Fruit fly (Drosophila melanogaster): Measurements from ENCODE around the gene Bcs1.

The Bcs1 gene

dm6 chr2L:10237725-10238446 lies 15.4 kb downstream of the Bcs1 start, which contains the start of gene mthl15:
TSS of gene mthl15 (minus strand) at chr2L:10238317.
- TF ChIP-seq CG14655 (GFP tag; optimal IDR thresholded peaks at IDR 0.05), result no peak
- no peak for TF ChIP-seq Pif1B (GFP tag; optimal IDR thresholded peaks at IDR 0.05)
- TF ChIP-seq CG9948 (tag; optimal IDR thresholded peaks at IDR 0.05), result no peak
- TF ChIP-seq EcR (GFP tag; optimal IDR thresholded peaks at IDR 0.05), result no peak
- TF ChIP-seq CG12605 (GFP tag; IDR thresholded peaks at IDR 0.05), result no peak
- TF ChIP-seq CG8301 (tag; optimal IDR thresholded peaks at IDR 0.05), result no peak
- no peak for TF ChIP-seq fd96Ca (GFP tag; IDR thresholded peaks at IDR 0.05)
- TF ChIP-seq CG4496 (GFP tag; IDR thresholded peaks at IDR 0.05), result no peak
- TF ChIP-seq CG8159 (tag; optimal IDR thresholded peaks at IDR 0.05), result no peak
- TF ChIP-seq CG34367 (tag; optimal IDR thresholded peaks at IDR 0.05), result no peak
- no peak for TF ChIP-seq CG10348 (GFP tag; IDR thresholded peaks at IDR 0.05)
- TF ChIP-seq rn (GFP tag; IDR thresholded peaks at IDR 0.05), result no peak
- no peak for TF ChIP-seq Ets98B (GFP tag; IDR thresholded peaks at IDR 0.05)
- TF ChIP-seq CG13204 (GFP tag; optimal IDR thresholded peaks at IDR 0.05), result no peak
- TF ChIP-seq Snoo (tag; optimal IDR thresholded peaks at IDR 0.05), result no peak
- no peak for TF ChIP-seq CG15710 (tag; optimal IDR thresholded peaks at IDR 0.05)

DNA sequence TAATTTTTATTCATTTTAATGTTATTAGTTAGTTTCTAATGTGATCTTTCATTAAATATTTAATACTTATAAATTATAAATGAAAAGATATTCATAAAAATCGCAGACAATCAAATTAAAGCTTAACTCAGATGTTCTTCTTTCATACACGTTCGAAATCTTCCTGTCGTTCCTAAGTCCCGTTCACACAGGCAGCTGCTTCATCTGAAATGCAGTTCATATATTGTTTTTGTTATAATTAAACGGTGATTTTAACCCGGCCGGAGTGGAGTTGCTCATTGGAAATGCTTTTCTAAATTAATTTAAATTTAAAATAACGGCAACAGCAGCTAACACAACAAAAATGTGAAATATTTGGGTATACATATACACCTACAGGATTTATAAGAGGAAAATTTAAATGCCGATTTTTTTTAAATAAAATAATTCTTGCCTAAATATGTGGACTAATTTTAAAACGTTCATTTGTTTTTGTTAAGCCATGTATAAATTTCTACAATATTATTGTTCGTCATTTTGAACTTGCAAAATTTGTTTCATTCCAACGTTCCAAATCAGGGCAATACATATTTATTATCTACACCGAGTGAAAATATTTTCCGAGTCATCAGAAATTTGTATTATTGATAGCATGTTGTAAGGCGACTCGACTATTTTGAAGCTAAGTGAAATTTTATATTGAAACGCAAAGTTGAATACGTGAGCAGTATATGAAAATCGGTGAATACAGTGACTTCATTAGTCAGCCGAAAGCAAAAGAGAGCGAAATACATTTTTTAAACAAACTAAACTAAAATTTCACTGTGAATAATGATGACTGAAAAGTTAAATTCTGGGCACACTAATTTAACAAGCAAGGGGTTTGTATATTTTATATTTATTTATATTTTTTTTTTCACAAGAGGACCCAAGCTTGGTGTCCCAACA lies 16.5 kb downstream of the Bcs1 start, which contains the start of gene me31B:
Gene me31B (plus strand): TSS at position 616 of the 927 bp plus-strand sequence.
- no peak for TF ChIP-seq CG15710 (tag; optimal IDR thresholded peaks at IDR 0.05)
- TF ChIP-seq CG9948 (tag; optimal IDR thresholded peaks at IDR 0.05), result peak; percentile 16

DNA sequence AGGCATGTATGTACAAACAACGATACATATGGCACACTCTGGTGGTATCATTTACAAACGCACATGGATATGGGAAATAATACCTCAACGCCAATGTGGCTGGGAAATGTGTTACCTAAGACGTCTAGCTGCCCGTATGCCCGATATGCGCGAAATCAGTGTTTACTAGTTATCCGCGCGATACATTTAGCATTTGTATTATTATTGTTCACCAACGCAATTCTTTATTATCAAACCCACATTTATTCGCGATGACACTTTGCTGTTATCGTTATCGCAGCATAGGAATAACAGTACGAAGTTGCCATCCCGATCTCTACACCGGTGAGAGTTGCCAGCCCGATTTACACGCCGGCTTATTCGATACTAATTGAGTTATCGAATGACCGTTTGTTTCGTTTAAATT lies 24.3 kb downstream of the Bcs1 start, which contains the start of gene chico:
Gene chico (minus strand): TSS at position 294 of the 406 bp plus-strand sequence.
- TF ChIP-seq EcR (GFP tag; optimal IDR thresholded peaks at IDR 0.05) (no peak), CG32121 (GFP tag; IDR thresholded peaks at IDR 0.05) (no peak), Pif1B (GFP tag; optimal IDR thresholded peaks at IDR 0.05) (no peak), CG9948 (tag; optimal IDR thresholded peaks at IDR 0.05) (no peak), CG8301 (tag; optimal IDR thresholded peaks at IDR 0.05) (no peak), D1 (tag; optimal IDR thresholded peaks at IDR 0.05) (no peak), rn (GFP tag; IDR thresholded peaks at IDR 0.05) (no peak), CG10348 (GFP tag; IDR thresholded peaks at IDR 0.05) (no peak), Snoo (tag; optimal IDR thresholded peaks at IDR 0.05) (no peak), CG8159 (tag; optimal IDR thresholded peaks at IDR 0.05) (no peak), CG14655 (GFP tag; optimal IDR thresholded peaks at IDR 0.05) (no peak), Pif1A (GFP tag; optimal IDR thresholded peaks at IDR 0.05) (no peak), CG17806 (tag; optimal IDR thresholded peaks at IDR 0.05) (no peak), gl (tag; optimal IDR thresholded peaks at IDR 0.05) (no peak), CG13204 (GFP tag; optimal IDR thresholded peaks at IDR 0.05) (no peak), CG34367 (tag; optimal IDR thresholded peaks at IDR 0.05) (no peak)

DNA sequence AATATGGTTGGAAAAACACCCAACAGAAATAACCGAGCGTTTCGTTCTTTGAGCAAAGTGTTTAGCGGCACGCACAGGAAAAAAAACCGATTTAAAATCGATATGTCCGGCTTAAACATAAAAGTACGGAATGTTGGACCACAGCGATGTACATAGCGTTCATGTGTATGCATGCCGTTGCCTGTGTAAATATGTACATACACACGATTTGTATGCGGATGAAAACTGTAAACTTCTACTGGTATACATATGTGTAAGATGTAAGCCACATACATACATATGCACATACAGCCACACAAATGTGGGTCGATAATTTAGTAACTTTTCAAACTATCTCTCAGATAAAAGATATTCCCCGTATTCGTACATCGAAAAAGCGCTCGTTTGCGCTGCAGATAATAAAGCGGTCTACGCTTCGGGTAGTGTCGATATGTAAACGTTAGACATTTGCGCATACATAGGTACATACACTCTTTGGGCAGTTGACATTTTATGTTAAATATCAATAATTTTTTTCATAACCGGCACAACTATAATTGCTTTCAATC lies 27.3 kb downstream of the Bcs1 start:
- no peak for TF ChIP-seq CG34367 (tag; optimal IDR thresholded peaks at IDR 0.05)
- TF ChIP-seq Snoo (tag; optimal IDR thresholded peaks at IDR 0.05), result no peak
- TF ChIP-seq CG8159 (tag; optimal IDR thresholded peaks at IDR 0.05), result no peak
- TF ChIP-seq CG14655 (GFP tag; optimal IDR thresholded peaks at IDR 0.05), result no peak
- no peak for TF ChIP-seq Pif1B (GFP tag; optimal IDR thresholded peaks at IDR 0.05)
- TF ChIP-seq CG32121 (GFP tag; IDR thresholded peaks at IDR 0.05), result no peak
- no peak for TF ChIP-seq CG12605 (GFP tag; IDR thresholded peaks at IDR 0.05)
- TF ChIP-seq Ets98B (GFP tag; IDR thresholded peaks at IDR 0.05), result no peak
- no peak for TF ChIP-seq D1 (tag; optimal IDR thresholded peaks at IDR 0.05)
- TF ChIP-seq CG17806 (tag; optimal IDR thresholded peaks at IDR 0.05), result no peak
- no peak for TF ChIP-seq CG4496 (GFP tag; IDR thresholded peaks at IDR 0.05)
- no peak for TF ChIP-seq gl (tag; optimal IDR thresholded peaks at IDR 0.05)
- TF ChIP-seq CG15710 (tag; optimal IDR thresholded peaks at IDR 0.05), result no peak
- TF ChIP-seq CG8301 (tag; optimal IDR thresholded peaks at IDR 0.05), result no peak
- no peak for TF ChIP-seq EcR (GFP tag; optimal IDR thresholded peaks at IDR 0.05)
- no peak for TF ChIP-seq CG10348 (GFP tag; IDR thresholded peaks at IDR 0.05)
- TF ChIP-seq rn (GFP tag; IDR thresholded peaks at IDR 0.05), result no peak
- no peak for TF ChIP-seq CG9948 (tag; optimal IDR thresholded peaks at IDR 0.05)
- TF ChIP-seq CG13204 (GFP tag; optimal IDR thresholded peaks at IDR 0.05), result no peak

dm6 chr2L:10250441-10250847 lies 28.0 kb downstream of the Bcs1 start, which contains the start of the genes bsk and CG31717:
TSS of gene bsk (minus strand) at chr2L:10250501.
TSS of gene CG31717 (plus strand) at chr2L:10250737.
- TF ChIP-seq EcR (GFP tag; optimal IDR thresholded peaks at IDR 0.05) (peak; percentile 43), CG4496 (GFP tag; IDR thresholded peaks at IDR 0.05) (no peak)

dm6 chr2L:10251592-10251991 lies 29.1 kb downstream of the Bcs1 start, which contains the start of gene Ror:
TSS of gene Ror (plus strand) at chr2L:10251843.
- no peak for TF ChIP-seq CG8159 (tag; optimal IDR thresholded peaks at IDR 0.05)
- peak; percentile 69 for TF ChIP-seq EcR (GFP tag; optimal IDR thresholded peaks at IDR 0.05)

Measured in whole organism, pupa.